Worm (Caenorhabditis elegans): Measurements from ENCODE around the gene C50B8.6.

DNA sequence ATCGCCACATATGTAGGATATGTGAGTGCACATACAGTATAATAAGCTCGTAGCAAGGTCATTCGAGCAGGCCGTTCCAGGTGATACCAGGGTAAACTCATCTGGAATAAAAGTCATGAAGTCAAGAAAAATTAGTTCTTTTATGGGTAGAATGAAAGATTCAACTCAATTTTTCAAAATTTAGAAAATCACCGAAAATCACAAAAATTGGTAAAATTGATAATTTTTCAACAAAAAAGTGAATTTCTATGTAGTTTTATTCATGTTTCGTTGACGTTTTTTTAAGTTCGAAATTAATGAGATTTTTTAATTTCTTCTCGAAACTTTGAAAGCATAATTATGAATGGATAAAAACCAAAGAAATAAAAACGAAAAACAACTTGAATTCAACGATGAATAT lies 42.9 kb downstream of the C50B8.6 start, which contains the start of gene F53F4.16:
- TF ChIP-seq hpl-2 (GFP tag; optimal IDR thresholded peaks at IDR 0.05) (no peak), nhr-28 (tag; optimal IDR thresholded peaks at IDR 0.05) (no peak), lsy-2 (tag; optimal IDR thresholded peaks at IDR 0.05) (no peak), nhr-77 (tag; optimal IDR thresholded peaks at IDR 0.05) (no peak), efl-1 (optimal IDR thresholded peaks at IDR 0.05) (no peak), efl-1 (GFP tag; optimal IDR thresholded peaks at IDR 0.05 in 1 of 2) (no peak), unc-62 (GFP tag; optimal IDR thresholded peaks at IDR 0.05) (no peak)

Data from whole organism, L1 larva.